Worm (Caenorhabditis elegans) whole organism, L4/young adult: Measurements from ENCODE around the gene col-76.

Experiments
- W03F9.2 ChIP-seq: fragments of 150-350 bp; optimal IDR thresholded peaks from 2 replicates; lab custom pipeline; 2014; ENCODE audit warnings: missing biosample characterization, missing genetic modification characterization
- dao-5 ChIP-seq: sonication (generic microtip); optimal IDR thresholded peaks from 2 replicates; lab custom pipeline; 2016; ENCODE audit warnings: missing genotype, missing genetic modification characterization, moderate library complexity, missing compliant biosample characterization
- him-1 ChIP-seq: sonication (generic microtip); optimal IDR thresholded peaks from 2 replicates; lab custom pipeline; 2016; ENCODE audit warnings: missing genotype, missing genetic modification reagents, missing genetic modification characterization, missing compliant biosample characterization

DNA sequence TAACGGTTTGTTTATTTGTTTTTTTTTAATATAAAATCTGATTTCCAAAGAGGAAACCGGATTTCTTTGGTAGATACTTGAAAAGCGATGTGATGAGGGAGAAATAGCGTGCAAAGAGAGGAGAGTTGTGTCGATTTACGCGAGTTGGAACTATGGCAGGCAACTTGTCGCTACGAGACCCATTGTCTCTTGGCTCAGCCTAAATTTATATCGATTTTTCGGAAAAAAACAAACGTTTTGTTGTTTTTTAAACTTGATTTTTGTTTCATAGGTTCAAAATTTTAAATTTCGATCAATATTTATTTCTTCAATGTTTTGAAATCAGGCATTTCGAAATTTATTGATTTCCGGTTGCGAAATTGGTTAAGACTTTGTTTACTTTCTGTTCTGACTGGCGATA lies 12.3 kb downstream of the col-76 start, which contains the start of gene M110.3:
- no peak for TF ChIP-seq him-1 (tag; lab: Kevin White, UChicago)
- no peak for TF ChIP-seq dao-5
- TF ChIP-seq W03F9.2 (tag; lab: Kevin White, UChicago): peak; percentile 45
